Fruit fly (Drosophila melanogaster): ENCODE data around the gene CG13102.

dm6 chr2L:8993650-8994441 lies 18.1 kb upstream of the CG13102 start, which contains the start of gene CG17906:
- TF ChIP-seq CG11085 (GFP tag; IDR thresholded peaks at IDR 0.05), result no peak
- no peak for TF ChIP-seq CG6813 (GFP tag; optimal IDR thresholded peaks at IDR 0.05)
- TF ChIP-seq cato (GFP tag; optimal IDR thresholded peaks at IDR 0.05; ENCODE audit: borderline replicate concordance), result no peak
- TF ChIP-seq pita (GFP tag; optimal IDR thresholded peaks at IDR 0.05), result no peak
- TF ChIP-seq Poxn (GFP tag; IDR thresholded peaks at IDR 0.05), result no peak
- no peak for TF ChIP-seq slp2 (GFP tag; optimal IDR thresholded peaks at IDR 0.05)
- no peak for TF ChIP-seq onecut (GFP tag; IDR thresholded peaks at IDR 0.05)
- no peak for TF ChIP-seq emc (GFP tag; optimal IDR thresholded peaks at IDR 0.05)
- TF ChIP-seq nau (GFP tag; optimal IDR thresholded peaks at IDR 0.05), result no peak
- TF ChIP-seq CG2120 (GFP tag; optimal IDR thresholded peaks at IDR 0.05), result no peak
- TF ChIP-seq E2f1 (GFP tag; IDR thresholded peaks at IDR 0.05), result no peak
